Worm (Caenorhabditis elegans) whole organism, L4 larva: ENCODE results near the gene F18A11.5.

ENCODE experiments used
- aha-1 ChIP-seq: fragments of 150-350 bp; peaks from one replicate; lab custom pipeline; 2014; ENCODE audit warnings: missing biosample characterization, missing genetic modification characterization
- hlh-11 ChIP-seq: fragments of 200-800 bp; sonication (Bioruptor generic); optimal IDR thresholded peaks from 2 replicates; lab custom pipeline; 2018; ENCODE audit warnings: mild to moderate bottlenecking, missing genetic modification characterization, missing compliant biosample characterization
- hlh-30 ChIP-seq: sonication (generic microtip); optimal IDR thresholded peaks from 2 replicates; lab custom pipeline; 2017; ENCODE audit warnings: antibody characterized with exemption, mild to moderate bottlenecking, missing genetic modification characterization, missing compliant biosample characterization; ENCODE audit not compliant: insufficient read depth
- lsy-2 ChIP-seq, 2 experiments: fragments of 150-350 bp in 1 of 2; sonication (generic microtip) in 1 of 2; optimal IDR thresholded peaks; 2 replicates each; lab custom pipeline; 2014 to 2017; ENCODE audit warnings: missing biosample characterization in 2 of 2, missing genetic modification characterization in 2 of 2
- madf-5 ChIP-seq, 2 experiments: fragments of 200-800 bp; sonication (Bioruptor generic); IDR thresholded peaks; 2 replicates each; pipeline ENCODE4 v1.3.6; 2022; ENCODE audit warnings: missing compliant biosample characterization in 2 of 2, missing genetic modification characterization in 2 of 2
- nhr-10 ChIP-seq: fragments of 150-350 bp; optimal IDR thresholded peaks from 2 replicates; lab custom pipeline; 2014; ENCODE audit warnings: missing biosample characterization, missing genetic modification characterization
- nhr-102 ChIP-seq: sonication (generic microtip); optimal IDR thresholded peaks from 2 replicates; lab custom pipeline; 2016; ENCODE audit warnings: mild to moderate bottlenecking, missing genetic modification characterization, moderate library complexity, missing compliant biosample characterization
- nhr-48 ChIP-seq: sonication (generic microtip); optimal IDR thresholded peaks from 2 replicates; lab custom pipeline; 2016; ENCODE audit warnings: mild to moderate bottlenecking, missing genetic modification characterization, missing compliant biosample characterization
- unc-62 ChIP-seq, 3 experiments: fragments of 150-350 bp in 1 of 3; sonication (generic microtip); optimal IDR thresholded peaks in 2 of 3; peaks in 1 of 3; 1 replicate in 1 of 3; 2 replicates in 2 of 3; lab custom pipeline; 2014 to 2017; ENCODE audit warnings: missing biosample characterization in 3 of 3, missing genetic modification characterization in 3 of 3, missing genetic modification reagents in 3 of 3, missing genotype in 1 of 3

Gene F18A11.5

ce11 chrII:12961743-12962142 is 52.3 kb downstream of the F18A11.5 start:
- TF ChIP-seq aha-1: peak; percentile 86
- no peak for TF ChIP-seq nhr-10

ce11 chrII:12961293-12961692 is 52.8 kb downstream of the F18A11.5 start:
- TF ChIP-seq lsy-2 (tag; optimal IDR thresholded peaks at IDR 0.05; lab: Kevin White, UChicago) (no peak), nhr-48 (tag; lab: Kevin White, UChicago) (peak; percentile 42), hlh-11 (tag; lab: Kevin White, UChicago) (peak; percentile 45), madf-5 (GFP tag; IDR thresholded peaks at IDR 0.05; lab: Robert Waterston, UW) (no peak)

ce11 chrII:12960206-12960605 is 53.9 kb downstream of the F18A11.5 start:
- TF ChIP-seq unc-62 (GFP tag; optimal IDR thresholded peaks at IDR 0.05 in 1 of 2; lab: Kevin White, UChicago) (peak in 1 of 2 experiments; percentile 81), unc-62 (tag; optimal IDR thresholded peaks at IDR 0.05; lab: Kevin White, UChicago) (no peak), aha-1 (no peak), nhr-102 (tag; lab: Kevin White, UChicago) (no peak), hlh-30 (tag; lab: Kevin White, UChicago) (no peak)
